Fruit fly (Drosophila melanogaster) whole organism, embryonic: Measurements from ENCODE around the gene cv-c.

Experiments
- Ada2b ChIP-seq: fragments of 200-800 bp; sonication (Bioruptor generic); IDR thresholded peaks from 2 replicates; pipeline ENCODE4 v1.3.6; 2022; ENCODE audit warnings: missing biosample characterization, missing genetic modification characterization
- BEAF-32 ChIP-seq: fragments of 200-800 bp; sonication (Bioruptor generic); optimal IDR thresholded peaks from 3 replicates; lab custom pipeline; 2017; ENCODE audit warnings: missing biosample characterization, missing genetic modification characterization, mild to moderate bottlenecking, moderate library complexity, missing genetic modification reagents
- CG10147 ChIP-seq: fragments of 200-800 bp; sonication (Bioruptor generic); optimal IDR thresholded peaks from 2 replicates; lab custom pipeline; 2019; ENCODE audit warnings: missing biosample characterization, mild to moderate bottlenecking, missing genetic modification characterization, moderate library complexity
- CG11247 ChIP-seq: fragments of 200-800 bp; sonication (Bioruptor generic); IDR thresholded peaks from 2 replicates; pipeline ENCODE4 v1.3.6; 2022; ENCODE audit warnings: missing biosample characterization, missing genetic modification characterization
- CG11504 ChIP-seq: fragments of 200-800 bp; sonication (Bioruptor generic); optimal IDR thresholded peaks from 3 replicates; lab custom pipeline; 2019; ENCODE audit warnings: missing biosample characterization, mild to moderate bottlenecking, missing genetic modification characterization, moderate library complexity
- CG13894 ChIP-seq: fragments of 200-800 bp; sonication (Bioruptor generic); optimal IDR thresholded peaks from 3 replicates; lab custom pipeline; 2018; ENCODE audit warnings: missing biosample characterization, mild to moderate bottlenecking, missing genetic modification characterization, moderate library complexity
- CG1603 ChIP-seq: fragments of 200-800 bp; sonication (Bioruptor generic); optimal IDR thresholded peaks from 2 replicates; lab custom pipeline; 2019; ENCODE audit warnings: missing biosample characterization, mild to moderate bottlenecking, missing genetic modification characterization, moderate library complexity
- CG1647 ChIP-seq: fragments of 200-800 bp; sonication (Bioruptor generic); optimal IDR thresholded peaks from 3 replicates; lab custom pipeline; 2016; ENCODE audit warnings: missing biosample characterization, missing genetic modification characterization
- CG17912 ChIP-seq: fragments of 200-800 bp; sonication (Bioruptor generic); optimal IDR thresholded peaks from 2 replicates; lab custom pipeline; 2018; ENCODE audit warnings: missing biosample characterization, mild to moderate bottlenecking, missing genetic modification characterization
- CG31224 ChIP-seq: fragments of 200-800 bp; sonication (Bioruptor generic); IDR thresholded peaks from 2 replicates; pipeline ENCODE4 v1.3.6; 2022; ENCODE audit warnings: missing biosample characterization, missing genetic modification characterization
- CG31365 ChIP-seq: fragments of 200-800 bp; sonication (Bioruptor generic); optimal IDR thresholded peaks from 2 replicates; lab custom pipeline; 2018; ENCODE audit warnings: missing biosample characterization, mild to moderate bottlenecking, missing genetic modification characterization
- CG32767 ChIP-seq: fragments of 200-800 bp; sonication (Bioruptor generic); IDR thresholded peaks from 2 replicates; pipeline ENCODE4 v1.3.6; 2022; ENCODE audit warnings: missing biosample characterization, missing genetic modification characterization
- CG32772 ChIP-seq: fragments of 200-800 bp; sonication (Bioruptor generic); IDR thresholded peaks from 2 replicates; pipeline ENCODE4 v1.3.6; 2022; ENCODE audit warnings: missing biosample characterization, missing genetic modification characterization
- CG3847 ChIP-seq: fragments of 200-800 bp; sonication (Bioruptor generic); IDR thresholded peaks from 2 replicates; pipeline ENCODE4 v1.3.6; 2022; ENCODE audit warnings: missing biosample characterization, missing genetic modification characterization
- CG42726 ChIP-seq: fragments of 200-800 bp; sonication (Bioruptor generic); IDR thresholded peaks from 2 replicates; pipeline ENCODE4 v1.3.6; 2022; ENCODE audit warnings: missing biosample characterization, missing genetic modification characterization; ENCODE audit not compliant: partially characterized antibody
- CG4424 ChIP-seq: fragments of 200-800 bp; sonication (Bioruptor generic); optimal IDR thresholded peaks from 3 replicates; lab custom pipeline; 2016; ENCODE audit warnings: missing biosample characterization, missing genetic modification characterization
- CG8089 ChIP-seq: fragments of 200-800 bp; sonication (Bioruptor generic); optimal IDR thresholded peaks from 3 replicates; lab custom pipeline; 2016; ENCODE audit warnings: missing biosample characterization, missing genetic modification characterization
- CG8388 ChIP-seq: fragments of 200-800 bp; sonication (Bioruptor generic); optimal IDR thresholded peaks from 2 replicates; lab custom pipeline; 2019; ENCODE audit warnings: missing biosample characterization, mild to moderate bottlenecking, missing genetic modification characterization, moderate library complexity
- Chrac-16 ChIP-seq: fragments of 200-800 bp; sonication (Bioruptor generic); optimal IDR thresholded peaks from 3 replicates; lab custom pipeline; 2016; ENCODE audit warnings: missing biosample characterization, missing genetic modification characterization
- CoRest ChIP-seq: fragments of 200-800 bp; sonication (Bioruptor generic); optimal IDR thresholded peaks from 3 replicates; lab custom pipeline; 2018; ENCODE audit warnings: missing biosample characterization, mild to moderate bottlenecking, missing genetic modification characterization, moderate library complexity
- Dad ChIP-seq: fragments of 200-800 bp; sonication (Bioruptor generic); optimal IDR thresholded peaks from 3 replicates; lab custom pipeline; 2016; ENCODE audit warnings: missing biosample characterization, missing genetic modification characterization
- Deaf1 ChIP-seq: fragments of 200-800 bp; optimal IDR thresholded peaks from 3 replicates; lab custom pipeline; 2019; ENCODE audit warnings: missing biosample characterization, mild to moderate bottlenecking, missing genetic modification characterization, moderate library complexity
- Dip2 ChIP-seq: fragments of 200-800 bp; sonication (Bioruptor generic); IDR thresholded peaks from 2 replicates; pipeline ENCODE4 v1.3.6; 2022; ENCODE audit warnings: missing biosample characterization, missing genetic modification characterization
- ERR ChIP-seq: fragments of 200-800 bp; sonication (Bioruptor generic); optimal IDR thresholded peaks from 2 replicates; lab custom pipeline; 2016; ENCODE audit warnings: missing biosample characterization, missing genetic modification characterization
- Mad ChIP-seq: fragments of 200-800 bp; sonication (Bioruptor generic); optimal IDR thresholded peaks from 2 replicates; lab custom pipeline; 2016; ENCODE audit warnings: missing biosample characterization, missing genetic modification characterization
- Meics ChIP-seq: fragments of 200-800 bp; sonication (Bioruptor generic); optimal IDR thresholded peaks from 2 replicates; lab custom pipeline; 2017; ENCODE audit warnings: missing biosample characterization, mild to moderate bottlenecking, missing genetic modification characterization
- NK7.1 ChIP-seq: fragments of 200-800 bp; sonication (Bioruptor generic); optimal IDR thresholded peaks from 3 replicates; lab custom pipeline; 2016; ENCODE audit warnings: missing biosample characterization, missing genetic modification characterization
- Oaz ChIP-seq: fragments of 200-800 bp; sonication (Bioruptor generic); IDR thresholded peaks from 2 replicates; pipeline ENCODE4 v1.3.6; 2022; ENCODE audit warnings: missing biosample characterization, missing genetic modification characterization
- Oli ChIP-seq: fragments of 200-800 bp; sonication (Bioruptor generic); optimal IDR thresholded peaks from 2 replicates; lab custom pipeline; 2018; ENCODE audit warnings: missing biosample characterization, mild to moderate bottlenecking, missing genetic modification characterization, moderate library complexity
- Rx ChIP-seq: fragments of 200-800 bp; sonication (Bioruptor generic); IDR thresholded peaks from 2 replicates; pipeline ENCODE4 v1.3.6; 2022; ENCODE audit warnings: missing biosample characterization, missing genetic modification characterization
- Scr ChIP-seq: fragments of 200-800 bp; sonication (Bioruptor generic); IDR thresholded peaks from 2 replicates; pipeline ENCODE4 v1.3.6; 2022; ENCODE audit warnings: missing biosample characterization, missing genetic modification characterization; ENCODE audit not compliant: partially characterized antibody
- Sry-δ ChIP-seq: fragments of 200-800 bp; sonication (Bioruptor generic); optimal IDR thresholded peaks from 2 replicates; lab custom pipeline; 2016; ENCODE audit warnings: missing biosample characterization, missing genetic modification characterization
- TFAM ChIP-seq: fragments of 200-800 bp; sonication (Bioruptor generic); optimal IDR thresholded peaks from 2 replicates; lab custom pipeline; 2017; ENCODE audit warnings: missing biosample characterization, missing genetic modification characterization, inconsistent platforms
- Tbp ChIP-seq: fragments of >200 bp; optimal IDR thresholded peaks from 2 replicates; lab custom pipeline; 2018; ENCODE audit warnings: missing biosample characterization, missing genetic modification characterization
- ase ChIP-seq: fragments of 200-800 bp; sonication (Bioruptor generic); IDR thresholded peaks from 3 replicates; pipeline ENCODE4 v1.3.6; 2022; ENCODE audit warnings: missing biosample characterization, missing genetic modification characterization
- az2 ChIP-seq: fragments of 200-800 bp; sonication (Bioruptor generic); optimal IDR thresholded peaks from 3 replicates; lab custom pipeline; 2016; ENCODE audit warnings: missing biosample characterization, missing genetic modification characterization
- bab2 ChIP-seq: fragments of 200-800 bp; sonication (Bioruptor generic); optimal IDR thresholded peaks from 2 replicates; lab custom pipeline; 2016; ENCODE audit warnings: missing biosample characterization, missing genetic modification characterization
- bowl ChIP-seq: fragments of 200-800 bp; sonication (Bioruptor generic); IDR thresholded peaks from 2 replicates; pipeline ENCODE4 v1.3.6; 2022; ENCODE audit warnings: missing biosample characterization, missing genetic modification characterization
- caup ChIP-seq: fragments of 200-800 bp; sonication (Bioruptor generic); optimal IDR thresholded peaks from 3 replicates; lab custom pipeline; 2017; ENCODE audit warnings: missing biosample characterization, mild to moderate bottlenecking, missing genetic modification characterization, moderate library complexity; ENCODE audit not compliant: severe bottlenecking
- crc ChIP-seq: fragments of 200-800 bp; sonication (Bioruptor generic); optimal IDR thresholded peaks from 2 replicates; lab custom pipeline; 2016; ENCODE audit warnings: missing biosample characterization, missing genetic modification characterization
- crol ChIP-seq: fragments of 200-800 bp; sonication (Bioruptor generic); IDR thresholded peaks from 2 replicates; pipeline ENCODE4 v1.3.6; 2022; ENCODE audit warnings: missing biosample characterization, missing genetic modification characterization
- danr ChIP-seq: fragments of 200-800 bp; sonication (Bioruptor generic); IDR thresholded peaks from 2 replicates; pipeline ENCODE4 v1.3.6; 2022; ENCODE audit warnings: missing biosample characterization, missing genetic modification characterization
- ems ChIP-seq: fragments of 200-800 bp; sonication (Bioruptor generic); optimal IDR thresholded peaks from 3 replicates; lab custom pipeline; 2016; ENCODE audit warnings: missing biosample characterization, missing genetic modification characterization
- en ChIP-seq: fragments of 200-800 bp; sonication (Bioruptor generic); optimal IDR thresholded peaks from 2 replicates; lab custom pipeline; 2016; ENCODE audit warnings: missing biosample characterization, missing genetic modification characterization
- esg ChIP-seq: fragments of 200-800 bp; sonication (Bioruptor generic); conservative IDR thresholded peaks from 2 replicates; pipeline ENCODE4 v1.3.6; 2022; ENCODE audit warnings: missing biosample characterization, missing genetic modification characterization
- ewg ChIP-seq: fragments of 200-800 bp; sonication (Bioruptor generic); optimal IDR thresholded peaks from 3 replicates; lab custom pipeline; 2017; ENCODE audit warnings: mild to moderate bottlenecking, missing biosample characterization, missing genetic modification reagents, missing genetic modification characterization
- gt ChIP-seq: fragments of 200-800 bp; sonication (Bioruptor generic); IDR thresholded peaks from 2 replicates; pipeline ENCODE4 v1.3.6; 2022; ENCODE audit warnings: missing biosample characterization, missing genetic modification characterization
- pita ChIP-seq: fragments of 200-800 bp; sonication (Bioruptor generic); optimal IDR thresholded peaks from 2 replicates; lab custom pipeline; 2017; ENCODE audit warnings: missing biosample characterization, mild to moderate bottlenecking, missing genetic modification characterization
- rib ChIP-seq: fragments of 200-800 bp; sonication (Bioruptor generic); IDR thresholded peaks from 2 replicates; pipeline ENCODE4 v1.3.6; 2022; ENCODE audit warnings: missing biosample characterization, missing genetic modification characterization
- sens-2 ChIP-seq: fragments of 200-800 bp; sonication (Bioruptor generic); IDR thresholded peaks from 2 replicates; pipeline ENCODE4 v1.3.6; 2022; ENCODE audit warnings: missing biosample characterization, missing genetic modification characterization
- sob ChIP-seq: fragments of 200-800 bp; sonication (Bioruptor generic); IDR thresholded peaks from 2 replicates; pipeline ENCODE4 v1.3.6; 2022; ENCODE audit warnings: missing biosample characterization, missing genetic modification characterization
- wor ChIP-seq: fragments of 200-800 bp; sonication (Bioruptor generic); IDR thresholded peaks from 2 replicates; pipeline ENCODE4 v1.3.6; 2022; ENCODE audit warnings: missing biosample characterization, missing genetic modification characterization

Gene cv-c

DNA sequence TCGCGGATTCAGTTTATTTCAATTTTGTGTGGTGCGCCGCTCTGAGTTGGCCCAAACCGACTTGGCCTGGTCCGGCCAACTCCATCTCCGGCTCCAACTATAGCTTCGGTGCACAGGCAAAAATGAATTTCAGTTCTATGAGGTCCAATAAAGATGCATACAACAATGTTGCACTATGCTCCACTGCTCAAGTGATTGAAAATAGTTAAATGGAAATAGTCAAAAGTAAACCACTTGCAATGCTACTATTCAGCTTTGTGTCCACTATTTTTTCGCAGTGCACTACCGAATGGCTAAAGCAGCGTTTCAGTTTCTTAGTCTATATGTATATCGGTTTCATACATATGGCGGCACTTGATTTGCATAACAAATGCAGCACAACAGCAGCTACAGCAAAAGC, 5.2 kb downstream of the cv-c start (continued):
- TF ChIP-seq Deaf1 (tag; lab: Kevin White, UChicago): peak; percentile 28
- TF ChIP-seq danr (GFP tag; lab: Robert Waterston, UW): peak; percentile 78
- peak; percentile 56; the same call in 1 of the 2 replicates for TF ChIP-seq Rx (GFP tag; lab: Robert Waterston, UW)
- no peak for TF ChIP-seq Dip2 (GFP tag; lab: Robert Waterston, UW)
- TF ChIP-seq Sry-δ (GFP tag; lab: Kevin White, UChicago): peak; percentile 21
- no peak for TF ChIP-seq BEAF-32 (GFP tag; lab: Kevin White, UChicago)
- peak; percentile 84 for TF ChIP-seq CG1603 (tag; lab: Kevin White, UChicago)
- TF ChIP-seq bab2 (GFP tag; lab: Kevin White, UChicago): peak; percentile 64
- TF ChIP-seq Oli (tag; lab: Kevin White, UChicago): peak; percentile 72
- no peak for TF ChIP-seq CG42726 (GFP tag; lab: Robert Waterston, UW)
- TF ChIP-seq CoRest (tag; lab: Kevin White, UChicago): peak; percentile 59
- TF ChIP-seq CG11247 (GFP tag; lab: Robert Waterston, UW): peak; percentile 59
- peak; percentile 76 for TF ChIP-seq ems (GFP tag; lab: Kevin White, UChicago)
- TF ChIP-seq sens-2 (GFP tag; lab: Robert Waterston, UW): peak; percentile 63
- TF ChIP-seq CG31365 (tag; lab: Kevin White, UChicago): peak; percentile 35
- TF ChIP-seq pita: no peak
- peak; percentile 63 for TF ChIP-seq Dad (GFP tag; lab: Kevin White, UChicago)
- peak; percentile 80 for TF ChIP-seq Ada2b (GFP tag; lab: Robert Waterston, UW)
- peak; percentile 64; the same call in 1 of the 2 replicates for TF ChIP-seq CG32767 (GFP tag; lab: Robert Waterston, UW)
- TF ChIP-seq caup (GFP tag; lab: Kevin White, UChicago): peak; percentile 8
- TF ChIP-seq ase (GFP tag; lab: Robert Waterston, UW): peak; percentile 48; the same call in 1 of the 3 replicates
- no peak for TF ChIP-seq CG13894 (tag; lab: Kevin White, UChicago)
- peak; percentile 60 for TF ChIP-seq az2 (GFP tag; lab: Kevin White, UChicago)
- peak; percentile 22 for TF ChIP-seq CG8089 (GFP tag; lab: Kevin White, UChicago)
- peak; percentile 55; the same call in 1 of the 2 replicates for TF ChIP-seq Oaz (GFP tag; lab: Robert Waterston, UW)
- peak; percentile 37 for TF ChIP-seq CG8388
- TF ChIP-seq Meics: peak; percentile 68
- peak; percentile 52 for TF ChIP-seq Mad
- peak; percentile 68; the same call in 1 of the 2 replicates for TF ChIP-seq bowl (GFP tag; lab: Robert Waterston, UW)
- 0 out of 2 replicates have a peak, but pooled peaks have one; percentile 17 for TF ChIP-seq wor (GFP tag; lab: Robert Waterston, UW)
- peak; percentile 46 for TF ChIP-seq CG1647 (GFP tag; lab: Kevin White, UChicago)
- TF ChIP-seq ewg (GFP tag; lab: Kevin White, UChicago): peak; percentile 14
- TF ChIP-seq sob: peak; percentile 75
- TF ChIP-seq Scr: no peak
- TF ChIP-seq NK7.1 (GFP tag; lab: Kevin White, UChicago): peak; percentile 13
- peak; percentile 76 for TF ChIP-seq esg (GFP tag; lab: Robert Waterston, UW)
- TF ChIP-seq Tbp (GFP tag; lab: Kevin White, UChicago): no peak
- TF ChIP-seq en (GFP tag; lab: Kevin White, UChicago): peak; percentile 59
- TF ChIP-seq CG11504: peak; percentile 86
- TF ChIP-seq crc (GFP tag; lab: Kevin White, UChicago): peak; percentile 2
- TF ChIP-seq gt (GFP tag; lab: Robert Waterston, UW): no peak
- no peak for TF ChIP-seq CG17912
- no peak for TF ChIP-seq crol (GFP tag; lab: Robert Waterston, UW)
- peak; percentile 53 for TF ChIP-seq CG3847 (GFP tag; lab: Robert Waterston, UW)
- no peak for TF ChIP-seq rib (GFP tag; lab: Robert Waterston, UW)
- TF ChIP-seq Chrac-16 (GFP tag; lab: Kevin White, UChicago): peak; percentile 22
- TF ChIP-seq CG4424 (GFP tag; lab: Kevin White, UChicago): peak; percentile 67
- TF ChIP-seq CG32772 (GFP tag; lab: Robert Waterston, UW): peak; percentile 74
- 0 out of 2 replicates have a peak, but pooled peaks have one; percentile 30 for TF ChIP-seq CG31224 (GFP tag; lab: Robert Waterston, UW)
- no peak for TF ChIP-seq TFAM (GFP tag; lab: Kevin White, UChicago)
- TF ChIP-seq ERR: no peak
- peak; percentile 41 for TF ChIP-seq CG10147 (GFP tag; lab: Kevin White, UChicago)
